Worm (Caenorhabditis elegans): ENCODE measurements around the gene sago-1.

Gene sago-1

ce11 chrV:6335226-6335625 lies 31.7 kb downstream of the sago-1 start (continued):
- TF ChIP-seq gei-8 (GFP tag; optimal IDR thresholded peaks at IDR 0.05) = peak; percentile 21
- peak; percentile 46 for TF ChIP-seq nhr-48 (tag; optimal IDR thresholded peaks at IDR 0.05)
- 0 out of 2 replicates have a peak, but pooled peaks have one; percentile 58 for TF ChIP-seq lin-29 (GFP tag; IDR thresholded peaks at IDR 0.05)
- TF ChIP-seq arid-1 (GFP tag; conservative IDR thresholded peaks at IDR 0.05) = peak; percentile 82
- TF ChIP-seq daf-19 (GFP tag; conservative IDR thresholded peaks at IDR 0.05) = peak; percentile 84
- TF ChIP-seq ces-1 (GFP tag; optimal IDR thresholded peaks at IDR 0.05) = no peak
- peak; percentile 13 for TF ChIP-seq lin-13 (GFP tag; optimal IDR thresholded peaks at IDR 0.05)
- TF ChIP-seq zfp-3 (GFP tag; conservative IDR thresholded peaks at IDR 0.05) = peak; percentile 66; the same call in 1 of the 2 replicates
- TF ChIP-seq unc-130 (GFP tag; optimal IDR thresholded peaks at IDR 0.05) = no peak
- TF ChIP-seq egl-43 (GFP tag; IDR thresholded peaks at IDR 0.05) = peak; percentile 95
- peak; percentile 49; the same call in 1 of the 2 replicates for TF ChIP-seq hmg-1.1 (GFP tag; IDR thresholded peaks at IDR 0.05)
- TF ChIP-seq mxl-2 (GFP tag; conservative IDR thresholded peaks at IDR 0.05) = peak; percentile 77
- peak; percentile 85 for TF ChIP-seq pha-4 (GFP tag; IDR thresholded peaks at IDR 0.05)
- no peak for TF ChIP-seq pha-4 (tag; optimal IDR thresholded peaks at IDR 0.05)
- TF ChIP-seq mxl-3 (GFP tag; optimal IDR thresholded peaks at IDR 0.05) = no peak
- TF ChIP-seq snpc-1.2 (GFP tag; IDR thresholded peaks at IDR 0.05) = peak; percentile 88
- TF ChIP-seq spr-3 (GFP tag; optimal IDR thresholded peaks at IDR 0.05) = peak; percentile 15
- TF ChIP-seq madf-5 (GFP tag; IDR thresholded peaks at IDR 0.05) = peak; percentile 79 to 82
- peak; percentile 60; the same call in 1 of the 2 replicates for TF ChIP-seq ZK337.2 (GFP tag; IDR thresholded peaks at IDR 0.05)
- no peak for TF ChIP-seq mes-2 (tag; optimal IDR thresholded peaks at IDR 0.05; ENCODE audit: poor library complexity, severe bottlenecking)
- TF ChIP-seq nhr-102 (tag; optimal IDR thresholded peaks at IDR 0.05) = no peak
- peak; percentile 58 for TF ChIP-seq spr-1 (tag; optimal IDR thresholded peaks at IDR 0.05)
- TF ChIP-seq lir-3 (tag; optimal IDR thresholded peaks at IDR 0.05) = peak; percentile 48
- TF ChIP-seq ceh-44 (GFP tag; IDR thresholded peaks at IDR 0.05) = 0 out of 2 replicates have a peak, but pooled peaks have one; percentile 53
- TF ChIP-seq fos-1 (tag; optimal IDR thresholded peaks at IDR 0.05) = no peak
- TF ChIP-seq dmd-8 (GFP tag; IDR thresholded peaks at IDR 0.05) = peak; percentile 98
- TF ChIP-seq hif-1 (tag; optimal IDR thresholded peaks at IDR 0.05) = no peak
- TF ChIP-seq lin-1 (GFP tag; IDR thresholded peaks at IDR 0.05) = peak; percentile 88

- TF ChIP-seq Y105C5A.15 (GFP tag; IDR thresholded peaks at IDR 0.05) (no peak), Y48G9A.11 (GFP tag; IDR thresholded peaks at IDR 0.05) (no peak), nhr-11 (tag; optimal IDR thresholded peaks at IDR 0.05) (no peak), daf-19 (GFP tag; conservative IDR thresholded peaks at IDR 0.05) (no peak), zip-11 (GFP tag; IDR thresholded peaks at IDR 0.05) (no peak), snpc-4 (tag; optimal IDR thresholded peaks at IDR 0.05) (no peak)
Measured at ce11 chrV:6336108-6336507, 32.5 kb downstream of the sago-1 start, which contains the start of gene T28C12.6. Gene T28C12.6, minus strand, starts transcription at chrV:6336119.

ce11 chrV:6341078-6341638 lies 37.6 kb downstream of the sago-1 start:
- TF ChIP-seq hlh-11 (tag; optimal IDR thresholded peaks at IDR 0.05) = peak; percentile 25
- no peak for TF ChIP-seq ZK337.2 (GFP tag; IDR thresholded peaks at IDR 0.05)
- TF ChIP-seq F44E2.7 (GFP tag; IDR thresholded peaks at IDR 0.05) = no peak
- TF ChIP-seq lin-29 (GFP tag; IDR thresholded peaks at IDR 0.05) = no peak
- TF ChIP-seq sdz-12 (GFP tag; optimal IDR thresholded peaks at IDR 0.05) = no peak
- no peak for TF ChIP-seq nhr-41 (GFP tag; IDR thresholded peaks at IDR 0.05)
- TF ChIP-seq zfp-3 (GFP tag; conservative IDR thresholded peaks at IDR 0.05) = no peak
- TF ChIP-seq mxl-3 (GFP tag; optimal IDR thresholded peaks at IDR 0.05) = no peak
- no peak for TF ChIP-seq zag-1 (tag; optimal IDR thresholded peaks at IDR 0.05)
- TF ChIP-seq ztf-11 (tag; optimal IDR thresholded peaks at IDR 0.05) = no peak
- TF ChIP-seq skn-1 (tag; optimal IDR thresholded peaks at IDR 0.05) = no peak
- TF ChIP-seq zip-11 (GFP tag; IDR thresholded peaks at IDR 0.05) = no peak
- peak in 1 of 2 experiments; percentile 31 for TF ChIP-seq unc-62 (GFP tag; optimal IDR thresholded peaks at IDR 0.05 in 1 of 2)
- no peak for TF ChIP-seq unc-62 (tag; optimal IDR thresholded peaks at IDR 0.05)
- TF ChIP-seq duxl-1 (tag; optimal IDR thresholded peaks at IDR 0.05; ENCODE audit: poor library complexity) = no peak
- TF ChIP-seq nhr-237 (tag; optimal IDR thresholded peaks at IDR 0.05) = no peak
- TF ChIP-seq aly-2 (tag; optimal IDR thresholded peaks at IDR 0.05) = no peak
- TF ChIP-seq nhr-10 (tag; optimal IDR thresholded peaks at IDR 0.05) = no peak
- no peak for TF ChIP-seq saeg-2 (GFP tag; IDR thresholded peaks at IDR 0.05)
- no peak for TF ChIP-seq zfp-2 (tag; optimal IDR thresholded peaks at IDR 0.05)
- no peak for TF ChIP-seq lsy-2 (tag; optimal IDR thresholded peaks at IDR 0.05)
- TF ChIP-seq spr-3 (GFP tag; optimal IDR thresholded peaks at IDR 0.05) = no peak

All from whole organism, L4 larva.